Worm (Caenorhabditis elegans) whole organism, early embryonic: ENCODE data around the gene F16F9.1.

ENCODE experiments used
- ama-1 ChIP-seq: fragments of 150-350 bp; optimal IDR thresholded peaks from 2 replicates; lab custom pipeline; 2014
- ceh-13 ChIP-seq: fragments of 200-800 bp; sonication (Bioruptor generic); optimal IDR thresholded peaks from 2 replicates; lab custom pipeline; 2018; ENCODE audit warnings: mild to moderate bottlenecking, missing genetic modification characterization, missing compliant biosample characterization
- tra-4 ChIP-seq: sonication (generic microtip); optimal IDR thresholded peaks from 2 replicates; lab custom pipeline; 2017; ENCODE audit warnings: missing genetic modification characterization, missing compliant biosample characterization

ce11 chrX:8481716-8482115 is 35.5 kb downstream of the F16F9.1 start:
- no peak for TF ChIP-seq ama-1 (lab: Kevin White, UChicago)
- no peak for TF ChIP-seq tra-4 (tag; lab: Kevin White, UChicago)
- no peak for TF ChIP-seq ceh-13 (GFP tag; lab: Kevin White, UChicago)
